Worm (Caenorhabditis elegans) whole organism, L1 larva: ENCODE measurements around the gene ipp-5.
A peak's percentile ranks its signal among the peaks of the same experiment; 100 is the strongest.

Experiments used
- alr-1 ChIP-seq: fragments of 200-800 bp; sonication (Bioruptor generic); optimal IDR thresholded peaks from 2 replicates; lab custom pipeline; 2018; ENCODE audit warnings: borderline replicate concordance, mild to moderate bottlenecking, missing genetic modification characterization, missing compliant biosample characterization
- blmp-1 ChIP-seq: fragments of 150-350 bp; optimal IDR thresholded peaks from 2 replicates; lab custom pipeline; 2014; ENCODE audit warnings: missing biosample characterization, missing genetic modification characterization
- fkh-10 ChIP-seq: sonication (generic microtip); optimal IDR thresholded peaks from 2 replicates; lab custom pipeline; 2017; ENCODE audit warnings: missing biosample characterization, missing genetic modification reagents, missing genetic modification characterization
- jun-1 ChIP-seq: fragments of 150-350 bp; optimal IDR thresholded peaks from 2 replicates; lab custom pipeline; 2014; ENCODE audit warnings: missing biosample characterization, missing genetic modification reagents, missing genetic modification characterization
- lsy-2 ChIP-seq, 2 experiments: fragments of 150-350 bp; optimal IDR thresholded peaks; 2 replicates each; lab custom pipeline; 2014; ENCODE audit warnings: missing biosample characterization in 2 of 2, missing genetic modification characterization in 2 of 2
- mdl-1 ChIP-seq, 2 experiments: fragments of 150-350 bp; optimal IDR thresholded peaks; 2 replicates each; lab custom pipeline; 2014 to 2017; ENCODE audit warnings: missing biosample characterization in 2 of 2, missing genetic modification characterization in 2 of 2, inconsistent platforms in 1 of 2
- pqm-1 ChIP-seq: sonication (generic microtip); optimal IDR thresholded peaks from 3 replicates; lab custom pipeline; 2017; ENCODE audit warnings: missing biosample characterization, missing genetic modification characterization
- unc-130 ChIP-seq: fragments of 150-350 bp; optimal IDR thresholded peaks from 2 replicates; lab custom pipeline; 2017; ENCODE audit warnings: missing biosample characterization, missing genetic modification characterization, inconsistent platforms

DNA sequence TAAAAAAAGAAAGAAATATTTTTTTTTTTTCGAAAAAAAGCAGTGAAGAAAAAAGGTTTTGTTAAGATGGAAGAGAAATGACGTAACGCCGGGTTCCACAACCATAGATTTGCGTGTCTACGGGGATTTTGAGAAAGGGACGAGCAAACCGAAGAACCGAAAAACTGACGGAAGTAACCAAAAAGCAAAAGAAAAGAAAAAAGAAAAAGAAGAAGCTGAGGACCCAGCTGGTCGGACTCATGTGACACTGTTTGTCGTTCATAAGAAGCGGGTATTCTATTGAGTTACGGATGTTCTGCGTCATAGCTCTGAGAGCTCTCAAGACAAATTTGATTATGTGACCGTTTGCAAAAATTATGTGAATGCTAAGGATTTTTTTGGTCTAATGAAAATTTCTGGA lies 48.5 kb upstream of the ipp-5 start:
- TF ChIP-seq jun-1 (tag; lab: Kevin White, UChicago) (no peak), pqm-1 (tag; lab: Kevin White, UChicago) (no peak), alr-1 (tag; lab: Kevin White, UChicago) (no peak), blmp-1 (tag; lab: Kevin White, UChicago) (no peak), fkh-10 (GFP tag; lab: Kevin White, UChicago) (no peak), unc-130 (tag; lab: Kevin White, UChicago) (no peak), mdl-1 (tag; optimal IDR thresholded peaks at IDR 0.05; lab: Kevin White, UChicago) (no peak), lsy-2 (tag; optimal IDR thresholded peaks at IDR 0.05; lab: Kevin White, UChicago) (peak; percentile 11 to 15)
